Fruit fly (Drosophila melanogaster): Measurements from ENCODE around the gene Akt.
A peak's percentile ranks its signal among the peaks of the same experiment; 100 is the strongest.

The Akt gene

dm6 chr3R:16099268-16100240 is 526 bp downstream of the Akt start:
- TF ChIP-seq toe (GFP tag; optimal IDR thresholded peaks at IDR 0.05) = peak; percentile 66
- TF ChIP-seq CG7045 (GFP tag; optimal IDR thresholded peaks at IDR 0.05) = peak; percentile 13
- no peak for TF ChIP-seq cnc (optimal IDR thresholded peaks at IDR 0.05)
- TF ChIP-seq CG1620 (GFP tag; optimal IDR thresholded peaks at IDR 0.05) = peak; percentile 29
- peak; percentile 99 for TF ChIP-seq cic (GFP tag; optimal IDR thresholded peaks at IDR 0.05)
- peak; percentile 52 for TF ChIP-seq Clk (GFP tag; optimal IDR thresholded peaks at IDR 0.05)
- TF ChIP-seq CG5204 (GFP tag; optimal IDR thresholded peaks at IDR 0.05) = peak; percentile 38
- peak; percentile 74 for TF ChIP-seq pad (GFP tag; optimal IDR thresholded peaks at IDR 0.05)
- TF ChIP-seq kay (GFP tag; ENCODE audit: borderline replicate concordance) = peak; percentile 90
- TF ChIP-seq ovo (GFP tag; optimal IDR thresholded peaks at IDR 0.05) = peak; percentile 79
- TF ChIP-seq Crg-1 (GFP tag; optimal IDR thresholded peaks at IDR 0.05) = no peak
- peak; percentile 56 for TF ChIP-seq CG7101 (tag; optimal IDR thresholded peaks at IDR 0.05)
- peak; percentile 28 for TF ChIP-seq CG14711 (tag; optimal IDR thresholded peaks at IDR 0.05)
- TF ChIP-seq Hr96 (GFP tag; optimal IDR thresholded peaks at IDR 0.05) = peak; percentile 57
- TF ChIP-seq CG12768 (GFP tag; optimal IDR thresholded peaks at IDR 0.05) = peak; percentile 76
- TF ChIP-seq Mnt (GFP tag; optimal IDR thresholded peaks at IDR 0.05) = peak; percentile 96
- TF ChIP-seq CG11617 (GFP tag; optimal IDR thresholded peaks at IDR 0.05) = peak; percentile 46
- TF ChIP-seq CG33017 (tag; optimal IDR thresholded peaks at IDR 0.05) = no peak
- TF ChIP-seq tj (GFP tag; optimal IDR thresholded peaks at IDR 0.05) = peak; percentile 57
- TF ChIP-seq bab1 (GFP tag; optimal IDR thresholded peaks at IDR 0.05) = no peak

dm6 chr3R:16105813-16106480 is 6.9 kb downstream of the Akt start:
- no peak for TF ChIP-seq CG11617 (GFP tag; optimal IDR thresholded peaks at IDR 0.05)
- TF ChIP-seq kay (GFP tag; ENCODE audit: borderline replicate concordance) = peak; percentile 22

- TF ChIP-seq pad (GFP tag; optimal IDR thresholded peaks at IDR 0.05) = no peak
- no peak for TF ChIP-seq CG5204 (GFP tag; optimal IDR thresholded peaks at IDR 0.05)
- TF ChIP-seq ovo (GFP tag; optimal IDR thresholded peaks at IDR 0.05) = no peak
- TF ChIP-seq bab1 (GFP tag; optimal IDR thresholded peaks at IDR 0.05) = no peak
Observed at dm6 chr3R:16113124-16113523, 14.1 kb downstream of the Akt start.

dm6 chr3R:16115861-16116260 is 16.8 kb downstream of the Akt start, which contains the start of gene Sb:
Gene Sb (plus strand): TSS chr3R:16116161.
- TF ChIP-seq toe (GFP tag; optimal IDR thresholded peaks at IDR 0.05) = no peak

DNA sequence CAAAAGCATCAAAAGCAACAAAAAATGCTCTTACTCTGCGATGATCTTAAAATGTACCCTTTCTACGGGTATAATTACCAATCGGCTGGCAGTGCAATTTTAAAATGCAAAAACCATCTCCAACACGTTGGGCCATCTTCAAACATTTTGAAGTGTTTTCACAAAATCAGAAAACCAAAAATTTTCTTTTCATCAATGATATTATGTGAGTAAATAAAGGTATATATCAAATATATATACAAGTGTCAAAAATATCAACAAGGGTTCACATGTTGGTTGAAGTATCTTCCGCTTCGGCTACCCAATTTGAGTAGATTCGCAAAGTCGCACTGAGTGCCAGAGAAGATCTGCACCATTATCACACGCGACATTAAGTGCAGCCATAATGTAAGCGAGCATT is 18.3 kb downstream of the Akt start:
- TF ChIP-seq Crg-1 (GFP tag; optimal IDR thresholded peaks at IDR 0.05) = no peak
- TF ChIP-seq Hr96 (GFP tag; optimal IDR thresholded peaks at IDR 0.05) = no peak
- TF ChIP-seq CG7045 (GFP tag; optimal IDR thresholded peaks at IDR 0.05) = no peak
- TF ChIP-seq cic (GFP tag; optimal IDR thresholded peaks at IDR 0.05) = no peak
- no peak for TF ChIP-seq CG12768 (GFP tag; optimal IDR thresholded peaks at IDR 0.05)
- TF ChIP-seq pad (GFP tag; optimal IDR thresholded peaks at IDR 0.05) = no peak
- no peak for TF ChIP-seq ovo (GFP tag; optimal IDR thresholded peaks at IDR 0.05)
- no peak for TF ChIP-seq bab1 (GFP tag; optimal IDR thresholded peaks at IDR 0.05)
- no peak for TF ChIP-seq CG14711 (tag; optimal IDR thresholded peaks at IDR 0.05)

DNA sequence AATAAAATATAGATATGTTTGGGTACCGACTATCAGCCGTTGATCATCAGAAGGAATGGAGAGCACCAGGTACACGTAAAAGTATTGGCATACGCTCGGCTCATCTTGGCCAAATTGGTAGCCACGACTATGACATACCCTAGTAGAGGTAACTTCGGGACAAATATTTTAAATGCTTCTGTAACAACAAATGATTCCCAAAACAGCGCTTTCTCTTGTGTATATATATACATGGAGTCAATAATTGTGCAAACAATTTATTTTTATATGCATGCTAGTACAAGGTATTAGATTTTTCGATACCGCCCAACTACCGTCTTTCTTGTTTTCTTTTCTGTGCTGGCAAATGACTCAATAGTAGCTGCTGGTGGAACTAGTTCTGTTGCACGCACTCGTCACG is 20.4 kb downstream of the Akt start:
- TF ChIP-seq pad (GFP tag; optimal IDR thresholded peaks at IDR 0.05) (no peak), CG33017 (tag; optimal IDR thresholded peaks at IDR 0.05) (no peak), Clk (GFP tag; optimal IDR thresholded peaks at IDR 0.05) (no peak), CG12768 (GFP tag; optimal IDR thresholded peaks at IDR 0.05) (no peak), tj (GFP tag; optimal IDR thresholded peaks at IDR 0.05) (no peak), kay (GFP tag; ENCODE audit: borderline replicate concordance) (no peak), CG7045 (GFP tag; optimal IDR thresholded peaks at IDR 0.05) (no peak), Crg-1 (GFP tag; optimal IDR thresholded peaks at IDR 0.05) (no peak), CG14711 (tag; optimal IDR thresholded peaks at IDR 0.05) (no peak), CG7101 (tag; optimal IDR thresholded peaks at IDR 0.05) (no peak), bab1 (GFP tag; optimal IDR thresholded peaks at IDR 0.05) (no peak), cnc (optimal IDR thresholded peaks at IDR 0.05) (no peak), CG5204 (GFP tag; optimal IDR thresholded peaks at IDR 0.05) (no peak), ovo (GFP tag; optimal IDR thresholded peaks at IDR 0.05) (no peak), CG11617 (GFP tag; optimal IDR thresholded peaks at IDR 0.05) (no peak), CG1620 (GFP tag; optimal IDR thresholded peaks at IDR 0.05) (no peak)

DNA sequence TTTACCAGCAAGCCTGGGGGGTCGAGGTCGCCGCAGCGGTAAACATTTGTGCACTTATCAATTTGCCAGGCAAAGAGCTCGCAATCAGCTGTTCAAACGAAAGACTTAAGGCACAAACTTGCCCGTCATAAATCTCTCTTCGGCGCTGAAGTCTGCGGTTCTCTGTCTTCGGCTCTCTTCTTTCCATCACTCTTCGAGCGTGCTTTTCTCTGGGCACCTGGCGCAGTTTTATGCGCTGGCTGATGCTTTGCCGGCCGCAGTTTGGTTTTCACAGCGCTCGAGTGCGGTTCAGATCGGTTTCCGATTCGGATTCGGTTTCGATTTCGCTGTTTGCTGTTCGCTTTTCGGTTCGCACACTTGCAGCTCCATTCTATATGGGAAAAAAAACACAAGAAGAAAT is 29.4 kb downstream of the Akt start:
- TF ChIP-seq toe (GFP tag; optimal IDR thresholded peaks at IDR 0.05) (no peak), CG1620 (GFP tag; optimal IDR thresholded peaks at IDR 0.05) (no peak), CG14711 (tag; optimal IDR thresholded peaks at IDR 0.05) (no peak), pad (GFP tag; optimal IDR thresholded peaks at IDR 0.05) (no peak), CG7045 (GFP tag; optimal IDR thresholded peaks at IDR 0.05) (no peak)

Measured in whole organism, adult.